Worm (Caenorhabditis elegans) whole organism, early embryonic: ENCODE measurements around the gene D2021.4.

Source experiments
- B0310.2 ChIP-seq: sonication (generic microtip); optimal IDR thresholded peaks from 2 replicates; lab custom pipeline; 2016; ENCODE audit warnings: mild to moderate bottlenecking, missing genetic modification characterization, missing compliant biosample characterization
- F13C5.2 ChIP-seq: sonication (generic microtip); optimal IDR thresholded peaks from 2 replicates; lab custom pipeline; 2017; ENCODE audit warnings: mild to moderate bottlenecking, missing genetic modification characterization, inconsistent platforms, missing compliant biosample characterization
- aly-1 ChIP-seq: sonication (generic microtip); optimal IDR thresholded peaks from 2 replicates; lab custom pipeline; 2016; ENCODE audit warnings: missing genetic modification characterization, missing compliant biosample characterization
- ama-1 ChIP-seq: fragments of 150-350 bp; optimal IDR thresholded peaks from 2 replicates; lab custom pipeline; 2014
- ceh-13 ChIP-seq: fragments of 200-800 bp; sonication (Bioruptor generic); optimal IDR thresholded peaks from 2 replicates; lab custom pipeline; 2018; ENCODE audit warnings: mild to moderate bottlenecking, missing genetic modification characterization, missing compliant biosample characterization
- ceh-36 ChIP-seq: sonication (generic microtip); optimal IDR thresholded peaks from 2 replicates; lab custom pipeline; 2016; ENCODE audit warnings: missing genetic modification characterization, inconsistent platforms, missing compliant biosample characterization
- ets-7 ChIP-seq: sonication (generic microtip); optimal IDR thresholded peaks from 2 replicates; lab custom pipeline; 2016; ENCODE audit warnings: missing genotype, missing genetic modification characterization, missing compliant biosample characterization
- flt-1 ChIP-seq: fragments of 200-800 bp; sonication (Bioruptor generic); IDR thresholded peaks from 2 replicates; pipeline ENCODE4 v1.3.6; 2022; ENCODE audit warnings: missing genetic modification characterization, missing compliant biosample characterization
- hmbx-1 ChIP-seq: sonication (generic microtip); optimal IDR thresholded peaks from 2 replicates; lab custom pipeline; 2016; ENCODE audit warnings: mild to moderate bottlenecking, missing genetic modification characterization, missing compliant biosample characterization
- hmg-4 ChIP-seq: fragments of 200-800 bp; sonication (Bioruptor generic); optimal IDR thresholded peaks from 2 replicates; lab custom pipeline; 2018; ENCODE audit warnings: mild to moderate bottlenecking, missing genetic modification characterization, missing compliant biosample characterization
- hnd-1 ChIP-seq: sonication (generic microtip); optimal IDR thresholded peaks from 2 replicates; lab custom pipeline; 2016; ENCODE audit warnings: missing genetic modification characterization, missing compliant biosample characterization
- pes-1 ChIP-seq: fragments of 200-800 bp; sonication (Bioruptor generic); IDR thresholded peaks from 2 replicates; pipeline ENCODE4 v1.3.6; 2022; ENCODE audit warnings: missing genetic modification reagents, missing genetic modification characterization, missing compliant biosample characterization
- scrt-1 ChIP-seq: fragments of 200-800 bp; sonication (Bioruptor generic); IDR thresholded peaks from 2 replicates; pipeline ENCODE4 v1.3.6; 2022; ENCODE audit warnings: missing genetic modification characterization, missing compliant biosample characterization
- sea-1 ChIP-seq: fragments of 200-800 bp; sonication (Bioruptor generic); conservative IDR thresholded peaks from 2 replicates; pipeline ENCODE4 v1.3.6; 2022; ENCODE audit warnings: missing genetic modification characterization, missing compliant biosample characterization
- tbx-11 ChIP-seq: fragments of 200-800 bp; sonication (Bioruptor generic); IDR thresholded peaks from 2 replicates; pipeline ENCODE4 v1.3.6; 2022; ENCODE audit warnings: missing genetic modification characterization, missing compliant biosample characterization
- tbx-37 ChIP-seq: fragments of 200-800 bp; sonication (Bioruptor generic); conservative IDR thresholded peaks from 2 replicates; pipeline ENCODE4 v1.3.6; 2022; ENCODE audit warnings: missing genetic modification reagents, missing genetic modification characterization, missing compliant biosample characterization
- tra-4 ChIP-seq: sonication (generic microtip); optimal IDR thresholded peaks from 2 replicates; lab custom pipeline; 2017; ENCODE audit warnings: missing genetic modification characterization, missing compliant biosample characterization

The D2021.4 gene

DNA sequence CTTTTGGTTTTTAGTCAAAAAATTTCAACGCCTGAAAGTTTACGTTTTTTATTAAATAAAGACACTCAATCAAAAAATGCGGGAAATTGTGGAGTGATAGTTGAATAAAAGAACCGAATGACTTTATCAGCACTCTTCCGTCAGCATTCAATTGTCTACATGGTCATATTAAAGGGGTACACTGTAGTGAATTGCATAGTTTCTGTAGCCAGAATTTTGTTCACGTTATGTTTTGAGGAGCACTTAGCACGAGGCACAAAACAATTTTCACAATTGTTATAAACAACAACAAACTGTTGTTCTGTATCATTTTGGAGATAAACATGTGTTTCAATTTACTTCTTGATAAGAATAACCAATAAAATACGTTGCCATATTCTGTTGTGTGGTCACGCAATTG lies at the start of gene D2021.4:
D2021.4 (minus strand) TSS at position 48 of the 400 bp plus-strand sequence.
- TF ChIP-seq flt-1 (no peak), B0310.2 (tag; lab: Kevin White, UChicago) (no peak), tra-4 (tag; lab: Kevin White, UChicago) (no peak), scrt-1 (GFP tag; lab: Robert Waterston, UW) (no peak), pes-1 (no peak), aly-1 (tag; lab: Kevin White, UChicago) (no peak), hmg-4 (GFP tag; lab: Kevin White, UChicago) (no peak), ets-7 (no peak), ama-1 (lab: Kevin White, UChicago) (no peak)

ce11 chrX:8598491-8598890 lies 49.6 kb upstream of the D2021.4 start:
- TF ChIP-seq hmg-4 (GFP tag; lab: Kevin White, UChicago) (no peak), pes-1 (no peak), scrt-1 (GFP tag; lab: Robert Waterston, UW) (no peak), ama-1 (lab: Kevin White, UChicago) (no peak), tra-4 (tag; lab: Kevin White, UChicago) (no peak), ets-7 (no peak), ceh-13 (no peak), ceh-36 (no peak), B0310.2 (tag; lab: Kevin White, UChicago) (no peak), tbx-11 (GFP tag; lab: Robert Waterston, UW) (no peak), flt-1 (no peak), aly-1 (tag; lab: Kevin White, UChicago) (no peak), F13C5.2 (tag; lab: Kevin White, UChicago) (no peak), hnd-1 (tag; lab: Kevin White, UChicago) (no peak), hmbx-1 (tag; lab: Kevin White, UChicago) (no peak), sea-1 (GFP tag; lab: Robert Waterston, UW) (no peak), tbx-37 (GFP tag; lab: Robert Waterston, UW) (no peak)

ce11 chrX:8597647-8598046 lies 48.8 kb upstream of the D2021.4 start, which contains the start of gene F18E9.7:
F18E9.7 (minus strand) TSS chrX:8597747.
- TF ChIP-seq ama-1 (lab: Kevin White, UChicago): no peak
- no peak for TF ChIP-seq pes-1
- no peak for TF ChIP-seq hnd-1 (tag; lab: Kevin White, UChicago)

DNA sequence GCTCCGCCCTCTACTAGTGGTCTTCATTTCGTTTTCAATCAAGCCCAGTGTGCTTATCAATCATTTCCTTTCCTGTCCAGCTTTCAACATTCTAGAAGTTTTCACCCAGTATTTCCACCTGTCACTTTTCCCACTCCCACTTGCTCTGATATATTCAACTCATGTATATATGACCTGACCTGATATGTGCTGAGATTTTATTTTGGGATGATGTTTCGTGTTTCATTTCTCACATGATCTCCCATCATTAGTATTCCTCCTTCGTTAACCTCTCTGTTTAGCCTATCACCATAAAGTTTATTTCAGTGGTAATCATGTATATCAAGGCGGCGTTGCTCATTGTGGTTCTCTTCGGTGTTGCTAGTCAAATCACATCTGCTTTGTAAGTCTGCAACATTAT lies 44.0 kb upstream of the D2021.4 start, which contains the start of gene nlp-7:
nlp-7 (plus strand) TSS at position 301 of the 400 bp plus-strand sequence.
- no peak for TF ChIP-seq tra-4 (tag; lab: Kevin White, UChicago)
- TF ChIP-seq tbx-37 (GFP tag; lab: Robert Waterston, UW): no peak
- no peak for TF ChIP-seq ceh-36
- no peak for TF ChIP-seq ama-1 (lab: Kevin White, UChicago)
- TF ChIP-seq aly-1 (tag; lab: Kevin White, UChicago): no peak
- TF ChIP-seq hmg-4 (GFP tag; lab: Kevin White, UChicago): no peak
- no peak for TF ChIP-seq flt-1
- no peak for TF ChIP-seq hnd-1 (tag; lab: Kevin White, UChicago)
- TF ChIP-seq ets-7: no peak
- TF ChIP-seq pes-1: no peak
- TF ChIP-seq ceh-13: no peak
- no peak for TF ChIP-seq F13C5.2 (tag; lab: Kevin White, UChicago)
- no peak for TF ChIP-seq hmbx-1 (tag; lab: Kevin White, UChicago)

DNA sequence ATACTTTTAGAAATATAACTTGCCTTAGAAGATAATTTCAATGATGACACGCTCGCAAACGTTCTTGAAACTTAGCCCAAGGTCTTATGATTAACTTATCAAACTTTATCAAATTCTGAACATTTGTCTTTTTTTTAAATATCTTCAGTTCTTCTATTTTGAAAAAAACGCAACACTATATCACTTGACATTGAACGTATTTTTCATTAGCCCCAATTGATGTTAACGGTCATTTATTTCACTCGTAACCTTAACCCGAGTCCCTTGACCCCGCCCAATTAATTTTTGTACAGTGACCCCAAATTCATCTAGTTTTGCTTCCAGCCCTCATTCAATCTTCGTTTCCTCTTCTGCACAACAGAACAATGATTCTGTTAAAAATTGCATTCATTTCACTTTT lies 37.0 kb upstream of the D2021.4 start, which contains the start of gene F18E9.3:
F18E9.3 (plus strand) TSS at position 311 of the 400 bp plus-strand sequence.
- no peak for TF ChIP-seq flt-1
- TF ChIP-seq hnd-1 (tag; lab: Kevin White, UChicago): no peak
- no peak for TF ChIP-seq tbx-11 (GFP tag; lab: Robert Waterston, UW)
- TF ChIP-seq pes-1: no peak
- no peak for TF ChIP-seq sea-1 (GFP tag; lab: Robert Waterston, UW)
- no peak for TF ChIP-seq tra-4 (tag; lab: Kevin White, UChicago)
- no peak for TF ChIP-seq ceh-36
- TF ChIP-seq hmbx-1 (tag; lab: Kevin White, UChicago): no peak
- TF ChIP-seq hmg-4 (GFP tag; lab: Kevin White, UChicago): no peak
- no peak for TF ChIP-seq ets-7
- no peak for TF ChIP-seq ama-1 (lab: Kevin White, UChicago)

DNA sequence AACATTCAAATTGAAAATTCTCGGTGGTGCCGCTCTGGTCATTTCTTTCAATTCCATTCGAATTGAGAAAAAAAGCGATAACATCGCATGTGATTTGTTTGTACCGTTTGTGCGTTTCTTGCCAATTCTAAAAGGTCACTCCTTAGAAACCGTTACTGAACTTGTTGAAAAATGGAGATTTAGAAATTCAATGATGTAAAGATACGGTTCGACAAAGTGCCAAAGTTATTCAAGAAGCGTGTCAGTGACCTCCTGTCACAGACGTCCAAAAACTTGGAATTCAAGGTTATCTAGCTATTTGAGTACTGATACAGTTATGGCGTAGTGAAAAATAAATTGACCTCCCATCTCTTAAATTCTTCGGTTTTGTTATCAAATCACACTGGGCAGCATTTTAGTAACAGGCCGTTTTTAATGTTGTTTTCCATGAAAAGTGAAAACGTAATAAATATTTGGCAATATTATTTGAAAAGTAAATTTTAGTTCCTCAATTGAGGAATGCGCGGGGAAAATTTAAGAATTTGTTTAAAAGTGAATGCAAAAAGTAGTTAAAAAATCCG lies 36.0 kb upstream of the D2021.4 start:
- TF ChIP-seq ceh-13 (no peak), aly-1 (tag; lab: Kevin White, UChicago) (no peak), sea-1 (GFP tag; lab: Robert Waterston, UW) (no peak), hmbx-1 (tag; lab: Kevin White, UChicago) (no peak), ceh-36 (no peak)

DNA sequence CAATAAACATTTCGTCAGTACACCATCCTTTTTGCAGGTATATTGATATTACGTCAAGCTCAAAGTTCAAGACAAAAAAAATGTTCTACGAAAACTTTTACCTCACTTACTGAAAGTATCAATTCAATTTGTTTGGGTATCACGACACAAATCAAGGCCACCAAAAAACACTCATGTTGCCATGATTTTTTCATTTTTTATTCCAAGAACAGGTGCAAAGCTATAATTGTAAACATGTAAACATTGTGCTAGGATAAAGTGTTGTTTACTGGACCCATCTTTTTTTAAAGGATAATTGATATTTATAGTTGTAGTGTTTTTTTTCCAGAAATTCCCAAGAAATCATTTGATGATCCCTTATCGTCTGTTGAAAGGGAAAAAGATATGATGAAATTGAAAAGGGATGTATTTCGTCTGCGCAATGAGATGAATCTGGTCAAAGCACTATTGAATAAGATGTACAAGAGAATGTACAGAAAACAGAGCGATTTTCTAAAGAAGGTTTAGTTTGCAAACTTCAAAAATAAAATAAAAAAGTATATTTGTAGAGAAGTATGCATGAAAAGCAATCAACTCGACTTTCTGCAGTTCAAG lies 34.0 kb upstream of the D2021.4 start:
- TF ChIP-seq sea-1 (GFP tag; lab: Robert Waterston, UW) (no peak), ets-7 (no peak), flt-1 (no peak), ama-1 (lab: Kevin White, UChicago) (no peak), tra-4 (tag; lab: Kevin White, UChicago) (no peak), hmg-4 (GFP tag; lab: Kevin White, UChicago) (no peak), pes-1 (no peak), tbx-37 (GFP tag; lab: Robert Waterston, UW) (no peak), F13C5.2 (tag; lab: Kevin White, UChicago) (no peak), B0310.2 (tag; lab: Kevin White, UChicago) (no peak), aly-1 (tag; lab: Kevin White, UChicago) (no peak), scrt-1 (GFP tag; lab: Robert Waterston, UW) (no peak)
